Worm (Caenorhabditis elegans): ENCODE measurements around the gene T03F7.6.

Gene T03F7.6

ce11 chrV:11294393-11294792 lies at the start of gene T03F7.6:
Gene T03F7.6, plus strand, starts transcription at chrV:11294693.
- no peak for TF ChIP-seq egl-27 (tag; optimal IDR thresholded peaks at IDR 0.05)
- no peak for TF ChIP-seq mab-5 (tag; optimal IDR thresholded peaks at IDR 0.05)
- TF ChIP-seq nhr-12 (tag; optimal IDR thresholded peaks at IDR 0.05): no peak
- TF ChIP-seq lin-39 (tag; optimal IDR thresholded peaks at IDR 0.05): no peak
- no peak for TF ChIP-seq nhr-10 (tag; optimal IDR thresholded peaks at IDR 0.05)
- TF ChIP-seq zag-1 (tag; optimal IDR thresholded peaks at IDR 0.05): no peak
- TF ChIP-seq nhr-237 (tag; optimal IDR thresholded peaks at IDR 0.05): no peak
- TF ChIP-seq peb-1 (tag; optimal IDR thresholded peaks at IDR 0.05): no peak
- TF ChIP-seq Y55F3AM.14 (GFP tag; optimal IDR thresholded peaks at IDR 0.05): no peak
- no peak for TF ChIP-seq ama-1 (optimal IDR thresholded peaks at IDR 0.05)
- TF ChIP-seq nhr-25 (tag; optimal IDR thresholded peaks at IDR 0.05): no peak

ce11 chrV:11245029-11245428 lies 49.5 kb upstream of the T03F7.6 start:
- TF ChIP-seq ztf-1 (GFP tag; conservative IDR thresholded peaks at IDR 0.05) (no peak), skn-1 (tag; optimal IDR thresholded peaks at IDR 0.05) (no peak), sma-9 (GFP tag; optimal IDR thresholded peaks at IDR 0.05) (no peak), sma-9 (tag; optimal IDR thresholded peaks at IDR 0.05) (no peak), crh-2 (tag; optimal IDR thresholded peaks at IDR 0.05) (no peak), ceh-82 (tag; optimal IDR thresholded peaks at IDR 0.05) (no peak), unc-55 (GFP tag; optimal IDR thresholded peaks at IDR 0.05) (no peak), nhr-12 (tag; optimal IDR thresholded peaks at IDR 0.05) (no peak), peb-1 (tag; optimal IDR thresholded peaks at IDR 0.05) (no peak), lin-39 (tag; optimal IDR thresholded peaks at IDR 0.05) (no peak), aly-2 (tag; optimal IDR thresholded peaks at IDR 0.05) (no peak), elt-3 (tag; optimal IDR thresholded peaks at IDR 0.05) (no peak), R02D3.7 (tag; optimal IDR thresholded peaks at IDR 0.05) (no peak), mbf-1 (tag; optimal IDR thresholded peaks at IDR 0.05) (no peak), egl-27 (tag; optimal IDR thresholded peaks at IDR 0.05) (no peak), elt-1 (tag; optimal IDR thresholded peaks at IDR 0.05) (no peak), nhr-21 (tag; optimal IDR thresholded peaks at IDR 0.05) (no peak), F13H6.1 (tag; optimal IDR thresholded peaks at IDR 0.05) (no peak)

DNA sequence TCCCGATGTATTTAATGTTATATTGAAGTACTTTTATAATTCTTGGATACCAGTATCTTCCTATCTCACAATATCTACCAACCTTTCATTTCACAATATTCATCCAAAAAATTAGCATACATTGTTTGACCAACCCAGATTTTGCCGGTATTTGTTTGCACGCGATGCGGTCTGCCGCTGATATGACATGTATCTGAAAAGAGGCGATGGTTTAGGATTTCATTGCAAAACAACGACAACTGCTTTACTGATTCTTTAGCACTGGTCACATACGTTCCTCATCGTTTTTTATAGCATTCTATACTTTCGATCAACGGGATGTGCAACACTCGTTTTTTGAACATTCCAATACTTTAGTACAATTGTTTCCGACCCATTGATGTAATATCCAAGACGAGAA lies 46.6 kb upstream of the T03F7.6 start, which contains the start of gene mam-4:
Gene mam-4, plus strand, starts transcription at position 301 of the 400 bp plus-strand sequence.
- TF ChIP-seq sem-4 (tag; optimal IDR thresholded peaks at IDR 0.05) (no peak), dmd-4 (tag; optimal IDR thresholded peaks at IDR 0.05) (no peak), sma-3 (GFP tag; optimal IDR thresholded peaks at IDR 0.05) (no peak)

DNA sequence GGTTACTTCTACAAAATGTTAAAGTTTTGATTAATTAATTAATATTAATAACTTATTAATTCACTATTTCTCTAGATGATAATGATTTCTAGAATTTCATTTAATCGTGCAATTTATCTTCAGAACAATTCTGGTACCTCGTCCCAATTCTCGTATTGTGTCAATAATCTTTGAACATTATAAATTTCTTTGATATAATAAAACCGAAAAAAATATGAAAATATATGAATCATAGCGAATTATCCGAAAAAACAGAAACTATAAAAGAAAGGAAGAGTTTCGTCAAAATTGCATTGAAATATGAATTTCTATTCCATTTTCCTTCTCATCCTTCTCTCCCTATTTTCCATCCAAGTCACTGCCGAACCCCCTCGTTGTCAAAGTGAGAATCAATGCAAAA lies 43.8 kb upstream of the T03F7.6 start, which contains the start of gene T19B10.12:
Gene T19B10.12, plus strand, starts transcription at position 301 of the 400 bp plus-strand sequence.
- TF ChIP-seq skn-1 (tag; optimal IDR thresholded peaks at IDR 0.05) (no peak), elt-3 (tag; optimal IDR thresholded peaks at IDR 0.05) (no peak), peb-1 (tag; optimal IDR thresholded peaks at IDR 0.05) (no peak), unc-62 (GFP tag; optimal IDR thresholded peaks at IDR 0.05) (no peak), unc-55 (GFP tag; optimal IDR thresholded peaks at IDR 0.05) (no peak)

DNA sequence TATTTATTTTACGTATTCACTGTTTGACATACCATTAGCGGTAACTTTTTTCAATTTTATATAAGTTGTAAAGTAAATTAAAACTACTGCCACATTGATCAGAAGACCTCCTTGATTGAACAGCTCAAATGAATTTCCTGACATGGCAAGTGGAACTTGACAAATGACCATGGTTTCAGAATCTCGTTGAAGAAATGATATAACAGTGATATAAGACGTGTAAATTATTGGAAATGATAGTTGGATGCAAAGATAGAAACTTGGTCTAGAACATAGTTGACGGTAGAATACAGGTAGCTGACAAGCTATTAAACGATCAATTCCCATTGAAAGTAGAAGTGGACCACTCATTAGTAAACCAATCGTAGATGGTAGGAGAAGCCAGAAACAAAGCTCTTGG lies 42.7 kb upstream of the T03F7.6 start:
- no peak for TF ChIP-seq alr-1 (tag; optimal IDR thresholded peaks at IDR 0.05)
- no peak for TF ChIP-seq fos-1 (tag; optimal IDR thresholded peaks at IDR 0.05)
- TF ChIP-seq lin-39 (tag; optimal IDR thresholded peaks at IDR 0.05): no peak
- no peak for TF ChIP-seq sma-9 (GFP tag; optimal IDR thresholded peaks at IDR 0.05)
- no peak for TF ChIP-seq sma-9 (tag; optimal IDR thresholded peaks at IDR 0.05)
- no peak for TF ChIP-seq egl-27 (tag; optimal IDR thresholded peaks at IDR 0.05)
- no peak for TF ChIP-seq nhr-23 (tag; optimal IDR thresholded peaks at IDR 0.05)
- TF ChIP-seq dmd-4 (tag; optimal IDR thresholded peaks at IDR 0.05): no peak
- TF ChIP-seq elt-1 (tag; optimal IDR thresholded peaks at IDR 0.05): no peak
- TF ChIP-seq nhr-21 (tag; optimal IDR thresholded peaks at IDR 0.05): no peak

ce11 chrV:11252429-11252828 lies 42.1 kb upstream of the T03F7.6 start, which contains the start of gene srsx-33:
Gene srsx-33, minus strand, starts transcription at chrV:11252529.
- TF ChIP-seq Y55F3AM.14 (GFP tag; optimal IDR thresholded peaks at IDR 0.05): no peak
- TF ChIP-seq crh-2 (tag; optimal IDR thresholded peaks at IDR 0.05): no peak
- no peak for TF ChIP-seq zag-1 (tag; optimal IDR thresholded peaks at IDR 0.05)
- no peak for TF ChIP-seq nhr-129 (tag; optimal IDR thresholded peaks at IDR 0.05)
- TF ChIP-seq gmeb-1 (tag; optimal IDR thresholded peaks at IDR 0.05): no peak
- TF ChIP-seq mab-5 (tag; optimal IDR thresholded peaks at IDR 0.05): no peak
- TF ChIP-seq unc-39 (tag; optimal IDR thresholded peaks at IDR 0.05): no peak
- TF ChIP-seq elt-1 (tag; optimal IDR thresholded peaks at IDR 0.05): no peak
- TF ChIP-seq C34F6.9 (tag; optimal IDR thresholded peaks at IDR 0.05): no peak
- TF ChIP-seq nhr-25 (tag; optimal IDR thresholded peaks at IDR 0.05): no peak
- TF ChIP-seq nhr-23 (tag; optimal IDR thresholded peaks at IDR 0.05): no peak
- no peak for TF ChIP-seq lin-11 (tag; optimal IDR thresholded peaks at IDR 0.05)
- no peak for TF ChIP-seq mdl-1 (tag; optimal IDR thresholded peaks at IDR 0.05)
- TF ChIP-seq skn-1 (tag; optimal IDR thresholded peaks at IDR 0.05): no peak
- TF ChIP-seq F13H6.1 (tag; optimal IDR thresholded peaks at IDR 0.05): no peak

All from whole organism, L2 larva.